Worm (Caenorhabditis elegans) whole organism, L4 larva: Measurements from ENCODE around the gene fbxc-27.

Source experiments
- D1046.2 ChIP-seq: fragments of 200-800 bp; sonication (Bioruptor generic); IDR thresholded peaks from 2 replicates; pipeline ENCODE4 v1.3.6; 2022; ENCODE audit warnings: missing genetic modification characterization, missing compliant biosample characterization
- R02D3.7 ChIP-seq: fragments of 150-350 bp; sonication (generic microtip); optimal IDR thresholded peaks from 3 replicates; lab custom pipeline; 2014; ENCODE audit warnings: missing biosample characterization, missing genetic modification characterization
- Y5F2A.4 ChIP-seq: fragments of 200-800 bp; sonication (Bioruptor generic); optimal IDR thresholded peaks from 2 replicates; lab custom pipeline; 2018; ENCODE audit warnings: mild to moderate bottlenecking, missing genetic modification characterization, missing compliant biosample characterization
- ZK337.2 ChIP-seq: fragments of 200-800 bp; sonication (Bioruptor generic); IDR thresholded peaks from 2 replicates; pipeline ENCODE4 v1.3.6; 2022; ENCODE audit warnings: missing genetic modification reagents, missing genetic modification characterization, missing compliant biosample characterization
- aha-1 ChIP-seq: fragments of 150-350 bp; peaks from one replicate; lab custom pipeline; 2014; ENCODE audit warnings: missing biosample characterization, missing genetic modification characterization
- aly-2 ChIP-seq: sonication (generic microtip); optimal IDR thresholded peaks from 2 replicates; lab custom pipeline; 2018; ENCODE audit warnings: missing biosample characterization, missing genetic modification characterization
- ceh-28 ChIP-seq: fragments of 150-350 bp; optimal IDR thresholded peaks from 2 replicates; lab custom pipeline; 2014; ENCODE audit warnings: missing biosample characterization, missing genetic modification reagents, missing genetic modification characterization
- ceh-32 ChIP-seq: sonication (generic microtip); optimal IDR thresholded peaks from 2 replicates; lab custom pipeline; 2016; ENCODE audit warnings: mild to moderate bottlenecking, missing genetic modification characterization, missing compliant biosample characterization; ENCODE audit not compliant: poor library complexity
- ceh-62 ChIP-seq: sonication (generic microtip); optimal IDR thresholded peaks from 2 replicates; lab custom pipeline; 2017; ENCODE audit warnings: missing biosample characterization, missing genetic modification characterization
- ceh-82 ChIP-seq: sonication (generic microtip); optimal IDR thresholded peaks from 2 replicates; lab custom pipeline; 2017; ENCODE audit warnings: missing biosample characterization, missing genetic modification characterization
- daf-12 ChIP-seq: fragments of 150-350 bp; optimal IDR thresholded peaks from 2 replicates; lab custom pipeline; 2014; ENCODE audit warnings: missing biosample characterization, missing genetic modification reagents, missing genetic modification characterization
- daf-19 ChIP-seq: fragments of 200-800 bp; sonication (Bioruptor generic); conservative IDR thresholded peaks from 2 replicates; pipeline ENCODE4 v1.3.6; 2022; ENCODE audit warnings: missing genetic modification characterization, missing compliant biosample characterization
- dmd-9 ChIP-seq: fragments of 200-800 bp; sonication (Bioruptor generic); IDR thresholded peaks from 2 replicates; pipeline ENCODE4 v1.3.6; 2022; ENCODE audit warnings: missing genetic modification reagents, missing genetic modification characterization, missing compliant biosample characterization
- duxl-1 ChIP-seq: sonication (generic microtip); optimal IDR thresholded peaks from 2 replicates; lab custom pipeline; 2016; ENCODE audit warnings: mild to moderate bottlenecking, missing genetic modification characterization, moderate library complexity, missing compliant biosample characterization; ENCODE audit not compliant: poor library complexity
- fkh-10 ChIP-seq: fragments of 150-350 bp; optimal IDR thresholded peaks from 2 replicates; lab custom pipeline; 2014; ENCODE audit warnings: missing biosample characterization, missing genetic modification reagents, missing genetic modification characterization
- hif-1 ChIP-seq, 2 experiments: sonication (generic microtip); optimal IDR thresholded peaks; 2 replicates each; lab custom pipeline; 2016 to 2017; ENCODE audit warnings: missing compliant biosample characterization in 2 of 2, missing genetic modification characterization in 2 of 2, missing genetic modification reagents in 2 of 2, missing genotype in 2 of 2, mild to moderate bottlenecking in 1 of 2
- hlh-30 ChIP-seq: sonication (generic microtip); optimal IDR thresholded peaks from 2 replicates; lab custom pipeline; 2017; ENCODE audit warnings: antibody characterized with exemption, mild to moderate bottlenecking, missing genetic modification characterization, missing compliant biosample characterization; ENCODE audit not compliant: insufficient read depth
- lin-29 ChIP-seq: fragments of 200-800 bp; sonication (Bioruptor generic); IDR thresholded peaks from 2 replicates; pipeline ENCODE4 v1.3.6; 2022; ENCODE audit warnings: missing genetic modification reagents, missing genetic modification characterization, missing compliant biosample characterization
- lin-38 ChIP-seq: fragments of 200-800 bp; sonication (Bioruptor generic); IDR thresholded peaks from 2 replicates; pipeline ENCODE4 v1.3.6; 2022; ENCODE audit warnings: missing genetic modification reagents, missing genetic modification characterization, missing compliant biosample characterization
- mep-1 ChIP-seq: fragments of 150-350 bp; sonication (generic microtip); optimal IDR thresholded peaks from 3 replicates; lab custom pipeline; 2014; ENCODE audit warnings: missing biosample characterization, missing genetic modification characterization
- mes-2 ChIP-seq: sonication (generic microtip); optimal IDR thresholded peaks from 2 replicates; lab custom pipeline; 2016; ENCODE audit warnings: missing genotype, mild to moderate bottlenecking, missing genetic modification characterization, missing compliant biosample characterization; ENCODE audit not compliant: poor library complexity, severe bottlenecking
- nhr-10 ChIP-seq: fragments of 150-350 bp; optimal IDR thresholded peaks from 2 replicates; lab custom pipeline; 2014; ENCODE audit warnings: missing biosample characterization, missing genetic modification characterization
- nhr-11 ChIP-seq: fragments of 150-350 bp; optimal IDR thresholded peaks from 2 replicates; lab custom pipeline; 2014; ENCODE audit warnings: missing biosample characterization, missing genetic modification characterization
- nhr-237 ChIP-seq: sonication (generic microtip); optimal IDR thresholded peaks from 2 replicates; lab custom pipeline; 2017; ENCODE audit warnings: missing biosample characterization, missing genetic modification characterization
- nhr-42 ChIP-seq: fragments of 200-800 bp; sonication (Bioruptor generic); IDR thresholded peaks from 2 replicates; pipeline ENCODE4 v1.3.6; 2022; ENCODE audit warnings: missing genetic modification characterization, missing compliant biosample characterization
- nhr-76 ChIP-seq: fragments of 150-350 bp; optimal IDR thresholded peaks from 2 replicates; lab custom pipeline; 2014; ENCODE audit warnings: missing biosample characterization, missing genetic modification characterization
- php-3 ChIP-seq: fragments of 200-800 bp; sonication (Bioruptor generic); IDR thresholded peaks from 2 replicates; pipeline ENCODE4 v1.3.6; 2022; ENCODE audit warnings: missing genetic modification reagents, missing genetic modification characterization, missing compliant biosample characterization
- sdz-12 ChIP-seq: fragments of 200-800 bp; sonication (Bioruptor generic); optimal IDR thresholded peaks from 2 replicates; lab custom pipeline; 2018; ENCODE audit warnings: mild to moderate bottlenecking, missing genetic modification characterization, missing compliant biosample characterization
- set-16 ChIP-seq: fragments of 200-800 bp; sonication (Bioruptor generic); IDR thresholded peaks from 2 replicates; pipeline ENCODE4 v1.3.6; 2022; ENCODE audit warnings: missing genetic modification reagents, missing genetic modification characterization, missing compliant biosample characterization
- skn-1 ChIP-seq: fragments of 150-350 bp; optimal IDR thresholded peaks from 2 replicates; lab custom pipeline; 2014; ENCODE audit warnings: missing biosample characterization, missing genetic modification characterization
- spr-1 ChIP-seq: sonication (generic microtip); optimal IDR thresholded peaks from 2 replicates; lab custom pipeline; 2016; ENCODE audit warnings: mild to moderate bottlenecking, missing genetic modification characterization, missing compliant biosample characterization
- unc-130 ChIP-seq: sonication (generic microtip); optimal IDR thresholded peaks from 2 replicates; lab custom pipeline; 2016; ENCODE audit warnings: missing genetic modification reagents, missing genetic modification characterization, missing compliant biosample characterization
- unc-62 ChIP-seq, 3 experiments: fragments of 150-350 bp in 1 of 3; sonication (generic microtip); optimal IDR thresholded peaks in 2 of 3; peaks in 1 of 3; 1 replicate in 1 of 3; 2 replicates in 2 of 3; lab custom pipeline; 2014 to 2017; ENCODE audit warnings: missing biosample characterization in 3 of 3, missing genetic modification characterization in 3 of 3, missing genetic modification reagents in 3 of 3, missing genotype in 1 of 3
- vab-7 ChIP-seq: fragments of 200-800 bp; sonication (Bioruptor generic); IDR thresholded peaks from 2 replicates; pipeline ENCODE4 v1.3.6; 2022; ENCODE audit warnings: missing genetic modification reagents, missing genetic modification characterization, missing compliant biosample characterization
- zip-11 ChIP-seq: fragments of 200-800 bp; sonication (Bioruptor generic); IDR thresholded peaks from 2 replicates; pipeline ENCODE4 v1.3.6; 2022; ENCODE audit warnings: missing genetic modification characterization, missing compliant biosample characterization
- zip-2 ChIP-seq: fragments of 150-350 bp; optimal IDR thresholded peaks from 2 replicates; lab custom pipeline; 2014; ENCODE audit warnings: missing biosample characterization, missing genetic modification characterization

fbxc-27 gene

DNA sequence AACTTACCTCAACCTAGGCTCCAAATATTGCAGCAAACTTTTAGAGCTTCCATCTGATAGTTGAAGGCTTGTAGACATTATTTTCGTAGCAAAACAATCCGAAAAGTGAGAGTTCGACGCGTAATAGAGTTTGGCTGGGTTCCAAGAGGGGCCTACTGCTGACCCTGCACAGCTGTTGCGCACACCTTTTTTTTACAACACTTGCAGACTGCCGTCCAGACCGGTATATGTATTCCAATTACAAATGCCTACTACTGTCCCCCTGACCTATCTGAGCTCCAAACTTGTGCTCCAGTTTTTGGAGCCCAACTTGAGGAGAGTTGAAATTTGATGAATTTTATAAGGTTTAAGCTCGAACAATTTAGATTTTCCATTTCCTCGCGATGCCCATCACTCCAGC, at the start of gene fbxc-27, which contains the start of gene fbxc-24:
Gene fbxc-27, plus strand, starts transcription at position 216 of the 400 bp plus-strand sequence.
Gene fbxc-24, minus strand, starts transcription at position 101 of the 400 bp plus-strand sequence.
- TF ChIP-seq ceh-32 (tag; lab: Kevin White, UChicago) (no peak), mep-1 (tag; lab: Kevin White, UChicago) (no peak), nhr-42 (GFP tag; lab: Robert Waterston, UW) (no peak), hlh-30 (no peak), daf-12 (tag; lab: Kevin White, UChicago) (no peak)

DNA sequence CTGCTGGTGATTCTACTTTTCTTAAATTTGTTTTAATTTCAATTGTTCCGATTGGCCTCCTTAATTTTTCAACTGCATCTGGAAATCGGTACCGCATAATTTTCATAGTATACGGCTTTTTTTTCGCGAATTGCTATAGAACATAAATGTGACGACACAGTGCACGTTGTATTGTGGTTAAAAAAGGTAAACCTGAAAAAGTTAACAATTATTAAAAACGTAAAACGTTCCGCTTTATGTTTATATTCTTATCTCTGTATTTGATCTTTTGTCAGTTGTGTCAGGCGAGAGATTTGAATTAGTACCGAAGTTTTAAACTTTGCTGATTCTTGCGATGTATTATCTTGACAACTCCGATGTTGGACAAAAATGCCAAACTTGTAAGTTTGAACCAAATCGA, 48.0 kb upstream of the fbxc-27 start, which contains the start of gene Y46B2A.4:
Gene Y46B2A.4, plus strand, starts transcription at position 301 of the 400 bp plus-strand sequence.
- TF ChIP-seq nhr-42 (GFP tag; lab: Robert Waterston, UW) (no peak), mes-2 (tag; lab: Kevin White, UChicago) (no peak), lin-29 (GFP tag; lab: Robert Waterston, UW) (no peak), daf-19 (GFP tag; lab: Robert Waterston, UW) (no peak), nhr-10 (no peak)

DNA sequence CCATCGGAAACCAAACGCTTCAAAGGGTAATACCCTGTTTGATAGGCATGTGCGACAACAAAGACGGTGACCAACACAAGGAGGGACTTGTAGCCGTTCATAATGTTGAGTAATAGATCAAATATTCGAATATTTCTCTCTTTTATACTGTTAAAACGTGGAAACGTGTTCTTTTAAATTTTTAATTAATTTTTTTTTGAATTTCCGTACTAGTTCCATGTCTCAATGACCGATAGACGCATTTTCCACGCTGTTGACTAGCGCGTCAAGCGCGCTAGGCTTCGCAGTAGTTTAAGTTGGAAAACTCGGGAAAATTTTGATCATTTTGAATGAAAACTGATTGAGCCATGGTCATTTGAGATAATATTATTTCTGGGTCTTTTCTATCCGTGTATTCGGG, 42.8 kb upstream of the fbxc-27 start, which contains the start of gene Y46B2A.3:
Gene Y46B2A.3, minus strand, starts transcription at position 101 of the 400 bp plus-strand sequence.
- peak; percentile 35 for TF ChIP-seq aha-1 (tag; lab: Kevin White, UChicago)
- TF ChIP-seq vab-7 (GFP tag; lab: Robert Waterston, UW): no peak
- no peak for TF ChIP-seq ceh-62

DNA sequence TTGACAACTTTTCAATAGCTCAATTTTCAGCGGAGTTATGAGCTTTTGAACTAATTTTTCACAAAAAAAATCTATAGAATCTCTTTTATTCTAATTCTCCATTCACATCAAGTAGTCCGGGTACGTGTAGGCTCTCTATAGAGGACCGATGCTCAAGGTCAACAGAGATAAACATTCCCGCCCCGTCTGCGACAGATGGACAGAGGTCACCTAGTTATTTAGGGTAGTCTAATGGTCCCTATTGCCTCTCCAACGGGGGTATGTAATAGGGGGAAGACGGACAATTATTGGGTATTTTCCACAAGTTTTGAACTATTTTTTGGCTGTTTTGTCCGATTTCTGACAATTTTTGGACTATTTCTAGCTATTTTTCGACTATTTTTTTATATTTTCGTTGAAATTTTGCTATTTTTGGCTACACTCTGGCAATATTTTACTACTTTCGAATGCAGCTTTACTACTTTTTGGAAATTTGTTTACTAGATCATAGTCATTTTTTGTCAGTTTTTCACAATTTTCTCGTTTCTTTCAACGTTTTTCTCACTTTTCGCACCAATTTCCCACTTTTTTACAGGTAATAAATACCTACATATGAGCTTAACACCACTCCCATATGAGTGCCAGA, 41.2 kb upstream of the fbxc-27 start, which contains the start of gene fbxc-51:
Gene fbxc-51, plus strand, starts transcription at position 575 of the 625 bp plus-strand sequence.
- no peak for TF ChIP-seq nhr-10

DNA sequence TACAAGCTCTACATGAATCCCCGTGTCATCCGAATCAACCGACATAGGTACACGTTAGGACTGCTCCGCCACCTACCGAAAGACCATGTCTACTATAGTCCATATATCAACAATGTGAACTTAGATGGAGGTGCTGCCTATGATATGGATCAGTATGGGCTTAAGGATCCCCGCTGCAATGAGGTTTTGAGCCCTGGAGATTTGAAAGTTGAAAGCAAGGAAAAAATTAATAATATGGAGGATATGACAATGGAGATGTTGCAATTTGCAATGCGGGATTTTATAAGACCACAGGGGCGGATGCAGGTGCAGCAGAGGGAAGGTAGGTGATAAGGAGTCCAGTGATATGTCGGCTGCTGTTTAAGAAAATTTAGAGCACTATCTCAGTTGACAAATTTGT, 40.3 kb upstream of the fbxc-27 start:
- TF ChIP-seq unc-62 (GFP tag; optimal IDR thresholded peaks at IDR 0.05 in 1 of 2; lab: Kevin White, UChicago) (peak in 1 of 2 experiments; percentile 84), unc-62 (tag; optimal IDR thresholded peaks at IDR 0.05; lab: Kevin White, UChicago) (no peak), ceh-62 (no peak), nhr-10 (no peak), aha-1 (tag; lab: Kevin White, UChicago) (peak; percentile 68), mep-1 (tag; lab: Kevin White, UChicago) (no peak)
- TF ChIP-seq, all 104 proteins: peak for 2

DNA sequence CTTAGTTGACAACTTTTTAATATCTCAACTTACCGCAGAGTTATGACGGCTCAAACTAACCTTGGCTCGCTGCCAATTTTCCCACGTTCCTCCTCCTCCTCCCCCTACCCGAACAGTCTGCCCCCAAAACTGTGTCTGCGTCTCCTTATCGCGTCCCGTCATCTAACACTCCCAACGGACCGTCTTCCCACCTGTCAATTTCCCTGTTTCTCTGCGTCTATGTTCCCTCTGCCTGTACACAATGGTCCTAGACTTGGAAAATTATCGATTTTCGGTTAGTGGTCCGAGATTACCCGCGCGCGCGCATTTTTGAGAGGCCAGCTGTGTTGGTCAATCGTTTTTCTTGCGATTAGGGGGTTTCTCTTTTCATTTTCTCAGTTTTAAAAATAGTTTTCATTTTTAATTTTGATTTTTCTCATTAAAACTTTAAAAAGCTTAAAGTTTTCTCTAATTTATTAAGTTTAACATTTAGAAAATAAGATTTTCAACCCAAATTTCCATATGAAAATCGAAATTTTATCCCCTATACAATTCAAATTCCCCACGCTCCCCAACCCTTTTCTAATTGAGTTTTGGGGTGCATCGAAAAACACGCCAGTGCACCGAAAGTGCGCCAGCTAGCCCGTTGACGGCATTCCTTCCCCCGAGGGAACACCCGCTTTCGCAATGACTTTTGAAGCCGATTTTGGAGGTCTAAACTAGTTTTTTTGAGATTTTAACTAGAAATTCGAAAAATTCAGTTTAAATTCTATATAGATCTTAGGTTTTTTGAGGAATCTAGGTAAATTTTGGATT, 36.4 kb upstream of the fbxc-27 start, which contains the start of gene alg-2:
Gene alg-2, plus strand, starts transcription at position 220 of the 795 bp plus-strand sequence.
- TF ChIP-seq lin-38 (GFP tag; lab: Robert Waterston, UW) (no peak), hlh-30 (no peak), daf-12 (tag; lab: Kevin White, UChicago) (no peak), nhr-76 (tag; lab: Kevin White, UChicago) (no peak), D1046.2 (GFP tag; lab: Robert Waterston, UW) (no peak), ceh-62 (no peak), sdz-12 (GFP tag; lab: Kevin White, UChicago) (no peak), mes-2 (tag; lab: Kevin White, UChicago) (peak; percentile 48), duxl-1 (tag; lab: Kevin White, UChicago) (peak; percentile 28), skn-1 (tag; lab: Kevin White, UChicago) (no peak), nhr-11 (tag; lab: Kevin White, UChicago) (no peak), dmd-9 (GFP tag; lab: Robert Waterston, UW) (no peak), unc-130 (GFP tag; lab: Kevin White, UChicago) (no peak), nhr-237 (no peak), zip-11 (GFP tag; lab: Robert Waterston, UW) (no peak), ceh-28 (no peak), zip-2 (tag; lab: Kevin White, UChicago) (no peak), hif-1 (tag; optimal IDR thresholded peaks at IDR 0.05; lab: Kevin White, UChicago) (peak in 1 of 2 experiments; percentile 19), R02D3.7 (no peak), aly-2 (tag; lab: Kevin White, UChicago) (no peak), fkh-10 (GFP tag; lab: Kevin White, UChicago) (no peak), spr-1 (tag; lab: Kevin White, UChicago) (no peak), ZK337.2 (no peak), php-3 (GFP tag; lab: Robert Waterston, UW) (no peak), set-16 (GFP tag; lab: Robert Waterston, UW) (no peak), Y5F2A.4 (no peak), unc-62 (GFP tag; optimal IDR thresholded peaks at IDR 0.05 in 1 of 2; lab: Kevin White, UChicago) (peak in 1 of 2 experiments; percentile 82), unc-62 (tag; optimal IDR thresholded peaks at IDR 0.05; lab: Kevin White, UChicago) (no peak), ceh-82 (tag; lab: Kevin White, UChicago) (no peak)
